Worm (Caenorhabditis elegans): Measurements from ENCODE around the gene lin-29.

The lin-29 gene

ce11 chrII:11923620-11924298 lies 11.4 kb downstream of the lin-29 start:
- peak; percentile 20 for TF ChIP-seq ham-2 (GFP tag; optimal IDR thresholded peaks at IDR 0.05)
- TF ChIP-seq ceh-43 (GFP tag; optimal IDR thresholded peaks at IDR 0.05), result no peak
- TF ChIP-seq mep-1 (tag; optimal IDR thresholded peaks at IDR 0.05), result no peak

- TF ChIP-seq ces-1 (GFP tag; optimal IDR thresholded peaks at IDR 0.05) (no peak), elt-1 (tag; optimal IDR thresholded peaks at IDR 0.05; ENCODE audit: borderline replicate concordance, insufficient read depth) (no peak), ztf-11 (tag; optimal IDR thresholded peaks at IDR 0.05) (no peak), unc-62 (GFP tag; optimal IDR thresholded peaks at IDR 0.05) (no peak), sem-2 (GFP tag; optimal IDR thresholded peaks at IDR 0.05) (no peak), blmp-1 (tag; optimal IDR thresholded peaks at IDR 0.05) (no peak), M03D4.4 (tag; optimal IDR thresholded peaks at IDR 0.05) (no peak), nhr-2 (tag; optimal IDR thresholded peaks at IDR 0.05) (no peak), ceh-43 (GFP tag; optimal IDR thresholded peaks at IDR 0.05) (no peak), lin-32 (GFP tag; optimal IDR thresholded peaks at IDR 0.05) (no peak)
These were observed 12.2 kb downstream of the lin-29 start for ce11 chrII:11922757-11923538.

ce11 chrII:11917530-11917952 lies 17.6 kb downstream of the lin-29 start:
- TF ChIP-seq snpc-4 (tag; optimal IDR thresholded peaks at IDR 0.05) (no peak), lsy-2 (tag; optimal IDR thresholded peaks at IDR 0.05) (no peak), pha-4 (tag; optimal IDR thresholded peaks at IDR 0.05) (no peak), nhr-12 (tag; optimal IDR thresholded peaks at IDR 0.05) (no peak), elt-1 (tag; optimal IDR thresholded peaks at IDR 0.05; ENCODE audit: borderline replicate concordance, insufficient read depth) (no peak), ceh-43 (GFP tag; optimal IDR thresholded peaks at IDR 0.05) (no peak), nhr-237 (tag; optimal IDR thresholded peaks at IDR 0.05) (no peak), blmp-1 (tag; optimal IDR thresholded peaks at IDR 0.05) (no peak), bed-3 (GFP tag; optimal IDR thresholded peaks at IDR 0.05) (no peak), cnd-1 (tag; optimal IDR thresholded peaks at IDR 0.05) (no peak), tbx-8 (GFP tag; optimal IDR thresholded peaks at IDR 0.05) (no peak)

ce11 chrII:11916945-11917344 lies 18.2 kb downstream of the lin-29 start:
- TF ChIP-seq mls-2 (tag; optimal IDR thresholded peaks at IDR 0.05) (no peak), tbx-8 (GFP tag; optimal IDR thresholded peaks at IDR 0.05) (no peak), nhr-237 (tag; optimal IDR thresholded peaks at IDR 0.05) (no peak), sem-2 (GFP tag; optimal IDR thresholded peaks at IDR 0.05) (no peak), ham-2 (GFP tag; optimal IDR thresholded peaks at IDR 0.05) (no peak), sptf-1 (tag; optimal IDR thresholded peaks at IDR 0.05) (no peak), unc-39 (tag; optimal IDR thresholded peaks at IDR 0.05) (no peak), nhr-12 (tag; optimal IDR thresholded peaks at IDR 0.05) (no peak), cnd-1 (tag; optimal IDR thresholded peaks at IDR 0.05) (no peak), ceh-39 (tag; optimal IDR thresholded peaks at IDR 0.05) (no peak)

ce11 chrII:11916555-11916941 lies 18.6 kb downstream of the lin-29 start:
- TF ChIP-seq elt-3 (tag; optimal IDR thresholded peaks at IDR 0.05) (no peak), elt-1 (tag; optimal IDR thresholded peaks at IDR 0.05; ENCODE audit: borderline replicate concordance, insufficient read depth) (no peak), ces-1 (GFP tag; optimal IDR thresholded peaks at IDR 0.05) (no peak), ztf-11 (tag; optimal IDR thresholded peaks at IDR 0.05) (no peak), lin-13 (tag; optimal IDR thresholded peaks at IDR 0.05) (no peak), bed-3 (GFP tag; optimal IDR thresholded peaks at IDR 0.05) (no peak), ceh-83 (GFP tag; optimal IDR thresholded peaks at IDR 0.05) (no peak), flh-1 (GFP tag; optimal IDR thresholded peaks at IDR 0.05) (no peak), drap-1 (GFP tag; optimal IDR thresholded peaks at IDR 0.05) (no peak), lsy-2 (tag; optimal IDR thresholded peaks at IDR 0.05) (no peak), unc-120 (tag; optimal IDR thresholded peaks at IDR 0.05; ENCODE audit: poor library complexity, severe bottlenecking) (no peak), blmp-1 (tag; optimal IDR thresholded peaks at IDR 0.05) (no peak), nhr-28 (tag; optimal IDR thresholded peaks at IDR 0.05) (no peak), snpc-4 (tag; optimal IDR thresholded peaks at IDR 0.05) (no peak), zip-8 (tag; optimal IDR thresholded peaks at IDR 0.05) (no peak), sptf-1 (tag; optimal IDR thresholded peaks at IDR 0.05) (no peak), mab-5 (tag; optimal IDR thresholded peaks at IDR 0.05) (no peak), nhr-12 (tag; optimal IDR thresholded peaks at IDR 0.05) (no peak), mep-1 (tag; optimal IDR thresholded peaks at IDR 0.05) (no peak), mls-2 (tag; optimal IDR thresholded peaks at IDR 0.05) (no peak)
